Fruit fly (Drosophila melanogaster): ENCODE data around the gene Tsp96F.

dm6 chr3R:25829598-25829997 lies 51.6 kb downstream of the Tsp96F start, which contains the start of gene Mst57Dc:
- TF ChIP-seq CG15710 (tag; optimal IDR thresholded peaks at IDR 0.05) (no peak), D1 (tag; optimal IDR thresholded peaks at IDR 0.05) (no peak), CG4496 (GFP tag; IDR thresholded peaks at IDR 0.05) (no peak), CG10348 (GFP tag; IDR thresholded peaks at IDR 0.05) (no peak)

Data from whole organism, pupa.